Worm (Caenorhabditis elegans): ENCODE results near the gene pll-1.

The pll-1 gene

DNA sequence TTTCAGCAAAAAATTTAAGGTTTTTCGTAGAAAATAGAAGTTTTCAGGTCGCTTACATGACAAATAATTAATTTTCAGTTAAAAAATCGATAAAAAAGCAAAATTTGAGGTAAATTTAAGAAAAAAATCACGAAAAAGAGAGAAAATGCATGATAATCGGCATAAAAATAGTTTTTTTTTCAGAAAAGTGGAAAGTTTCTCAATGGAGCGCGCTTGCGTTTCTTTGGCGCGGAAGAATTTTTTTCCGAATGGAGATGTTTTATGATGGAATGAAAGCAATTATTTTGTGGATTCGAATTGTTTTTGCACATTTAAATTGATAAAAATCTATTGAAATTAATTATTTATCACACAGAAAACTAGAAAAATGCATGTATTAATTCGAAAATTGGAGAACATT lies 58.1 kb downstream of the pll-1 start:
- TF ChIP-seq fkh-2 (tag; optimal IDR thresholded peaks at IDR 0.05) (no peak), elt-1 (tag; optimal IDR thresholded peaks at IDR 0.05) (no peak), pha-4 (tag; optimal IDR thresholded peaks at IDR 0.05) (peak; percentile 38), ceh-28 (tag; optimal IDR thresholded peaks at IDR 0.05) (no peak), lin-15B (tag; optimal IDR thresholded peaks at IDR 0.05) (peak; percentile 52), ceh-16 (tag; optimal IDR thresholded peaks at IDR 0.05) (no peak), unc-62 (GFP tag; optimal IDR thresholded peaks at IDR 0.05) (no peak), elt-2 (tag; optimal IDR thresholded peaks at IDR 0.05) (no peak), ztf-4 (tag; optimal IDR thresholded peaks at IDR 0.05) (no peak), nhr-76 (tag; optimal IDR thresholded peaks at IDR 0.05) (no peak), fkh-10 (GFP tag; optimal IDR thresholded peaks at IDR 0.05) (no peak)
